Worm (Caenorhabditis elegans) whole organism, late embryonic: ENCODE results near the gene cpna-2.

Experiments
- K09A11.1 ChIP-seq: sonication (generic microtip); optimal IDR thresholded peaks from 2 replicates; lab custom pipeline; 2017; ENCODE audit warnings: antibody characterized with exemption, mild to moderate bottlenecking, missing genetic modification characterization, missing compliant biosample characterization; ENCODE audit not compliant: insufficient read depth
- T23F11.4 ChIP-seq: fragments of 200-800 bp; sonication (Bioruptor generic); optimal IDR thresholded peaks from 2 replicates; lab custom pipeline; 2018; ENCODE audit warnings: mild to moderate bottlenecking, missing genetic modification characterization, missing compliant biosample characterization
- ceh-22 ChIP-seq: sonication (generic microtip); optimal IDR thresholded peaks from 2 replicates; lab custom pipeline; 2017; ENCODE audit warnings: missing biosample characterization, missing genetic modification characterization
- dmd-4 ChIP-seq: sonication (generic microtip); optimal IDR thresholded peaks from 2 replicates; lab custom pipeline; 2016; ENCODE audit warnings: borderline replicate concordance, missing genetic modification characterization, missing compliant biosample characterization
- fkh-10 ChIP-seq: fragments of 150-350 bp; optimal IDR thresholded peaks from 2 replicates; lab custom pipeline; 2014; ENCODE audit warnings: missing biosample characterization, missing genetic modification reagents, missing genetic modification characterization
- hlh-13 ChIP-seq: fragments of 200-800 bp; sonication (Bioruptor generic); optimal IDR thresholded peaks from 2 replicates; lab custom pipeline; 2018; ENCODE audit warnings: mild to moderate bottlenecking, missing genetic modification characterization, missing compliant biosample characterization
- hlh-30 ChIP-seq: sonication (generic microtip); optimal IDR thresholded peaks from 2 replicates; lab custom pipeline; 2017; ENCODE audit warnings: antibody characterized with exemption, missing genetic modification characterization, missing compliant biosample characterization; ENCODE audit not compliant: insufficient read depth
- nfya-1 ChIP-seq: sonication (generic microtip); optimal IDR thresholded peaks from 2 replicates; lab custom pipeline; 2017; ENCODE audit warnings: missing genetic modification characterization, mild to moderate bottlenecking, missing compliant biosample characterization, antibody characterized with exemption, moderate library complexity
- nhr-11 ChIP-seq: fragments of 150-350 bp; optimal IDR thresholded peaks from 2 replicates; lab custom pipeline; 2014; ENCODE audit warnings: missing biosample characterization, missing genetic modification characterization
- pat-9 ChIP-seq: fragments of 200-800 bp; sonication (Bioruptor generic); optimal IDR thresholded peaks from 2 replicates; lab custom pipeline; 2018; ENCODE audit warnings: mild to moderate bottlenecking, missing genetic modification characterization, moderate library complexity, missing compliant biosample characterization
- pax-1 ChIP-seq: fragments of 150-350 bp; optimal IDR thresholded peaks from 2 replicates; lab custom pipeline; 2014; ENCODE audit warnings: missing biosample characterization, missing genetic modification characterization
- pha-4 ChIP-seq: fragments of 150-350 bp; optimal IDR thresholded peaks from 2 replicates; lab custom pipeline; 2018; ENCODE audit warnings: missing biosample characterization, missing genetic modification reagents, missing genetic modification characterization
- unc-86 ChIP-seq: sonication (generic microtip); optimal IDR thresholded peaks from 2 replicates; lab custom pipeline; 2016; ENCODE audit warnings: missing genetic modification characterization, missing compliant biosample characterization

DNA sequence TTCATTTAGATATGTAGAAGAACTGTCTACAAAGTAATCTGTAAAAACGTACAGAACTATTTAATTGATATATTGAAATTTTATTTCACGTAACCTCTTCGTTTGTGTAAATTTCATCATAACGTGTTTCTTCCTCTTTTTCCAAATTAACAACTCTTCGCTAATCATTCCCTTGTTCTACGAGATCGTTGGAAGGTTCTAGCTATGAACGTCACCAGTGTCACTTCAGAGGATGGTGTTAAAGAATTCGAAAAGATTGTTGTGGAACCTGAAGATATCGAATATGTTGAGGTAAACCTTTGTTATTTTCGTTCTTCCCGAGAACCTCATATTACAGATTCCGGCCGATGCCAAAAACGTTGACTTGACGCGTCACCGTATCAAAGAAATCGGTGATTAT is 47.7 kb downstream of the cpna-2 start, which contains the start of gene C06A8.6:
- no peak for TF ChIP-seq hlh-30
- no peak for TF ChIP-seq fkh-10
- no peak for TF ChIP-seq pha-4 (tag; lab: Kevin White, UChicago)
- no peak for TF ChIP-seq hlh-13 (GFP tag; lab: Kevin White, UChicago)
- no peak for TF ChIP-seq pat-9 (tag; lab: Kevin White, UChicago)
- TF ChIP-seq T23F11.4, result no peak
- no peak for TF ChIP-seq unc-86 (tag; lab: Kevin White, UChicago)
- TF ChIP-seq ceh-22 (tag; lab: Kevin White, UChicago), result no peak
- TF ChIP-seq dmd-4 (tag; lab: Kevin White, UChicago), result no peak
- no peak for TF ChIP-seq nfya-1 (tag; lab: Kevin White, UChicago)
- TF ChIP-seq pax-1 (tag; lab: Kevin White, UChicago), result no peak
- no peak for TF ChIP-seq K09A11.1
- TF ChIP-seq nhr-11 (tag; lab: Kevin White, UChicago), result no peak
